Worm (Caenorhabditis elegans) whole organism, L1 larva: ENCODE data around the gene F17E9.18.

Source experiments
- C34B4.2 ChIP-seq: sonication (generic microtip); optimal IDR thresholded peaks from 2 replicates; lab custom pipeline; 2017; ENCODE audit warnings: mild to moderate bottlenecking, missing genetic modification characterization, missing compliant biosample characterization
- dpl-1 ChIP-seq, 3 experiments: fragments of 150-350 bp in 2 of 3; sonication (generic microtip) in 1 of 3; optimal IDR thresholded peaks; 2 replicates each; lab custom pipeline; 2014 to 2017; ENCODE audit warnings: missing biosample characterization in 3 of 3, missing genetic modification characterization in 3 of 3, missing genetic modification reagents in 3 of 3
- mab-9 ChIP-seq: fragments of 200-800 bp; sonication (Bioruptor generic); IDR thresholded peaks from 2 replicates; pipeline ENCODE4 v1.3.6; 2022; ENCODE audit warnings: missing genetic modification reagents, missing genetic modification characterization, missing compliant biosample characterization
- mdl-1 ChIP-seq, 2 experiments: fragments of 150-350 bp; optimal IDR thresholded peaks; 2 replicates each; lab custom pipeline; 2014 to 2017; ENCODE audit warnings: missing biosample characterization in 2 of 2, missing genetic modification characterization in 2 of 2, inconsistent platforms in 1 of 2
- nhr-12 ChIP-seq: sonication (generic microtip); optimal IDR thresholded peaks from 2 replicates; lab custom pipeline; 2017; ENCODE audit warnings: missing biosample characterization, missing genetic modification characterization

DNA sequence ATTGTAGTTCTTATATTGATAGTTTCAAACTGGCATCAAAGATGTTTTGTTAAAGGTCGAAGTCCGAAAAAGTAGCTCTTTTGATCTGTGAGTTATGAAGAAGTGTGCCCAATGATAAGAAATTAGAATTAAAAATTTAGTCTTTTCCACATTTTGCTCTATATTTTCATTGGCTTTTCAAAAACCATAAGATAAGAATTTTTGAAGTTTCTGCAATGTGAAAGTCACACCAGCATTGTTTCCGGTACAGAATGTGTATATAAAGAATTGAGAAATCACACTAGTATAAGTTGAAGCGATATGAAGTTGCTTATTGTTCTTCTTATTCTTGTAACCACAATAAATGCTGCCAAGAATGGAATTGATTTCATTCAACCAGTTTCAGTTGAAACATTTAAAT lies 14.4 kb downstream of the F17E9.18 start, which contains the start of gene lys-10:
- no peak for TF ChIP-seq mdl-1 (tag; optimal IDR thresholded peaks at IDR 0.05; lab: Kevin White, UChicago)
- TF ChIP-seq dpl-1 (GFP tag; optimal IDR thresholded peaks at IDR 0.05; lab: Kevin White, UChicago): no peak
- no peak for TF ChIP-seq mab-9
- TF ChIP-seq C34B4.2 (tag; lab: Kevin White, UChicago): no peak
- no peak for TF ChIP-seq nhr-12 (tag; lab: Kevin White, UChicago)
